Worm (Caenorhabditis elegans) whole organism, early embryonic: ENCODE results near the gene pes-9.

ENCODE experiments used
- B0310.2 ChIP-seq: sonication (generic microtip); optimal IDR thresholded peaks from 2 replicates; lab custom pipeline; 2016; ENCODE audit warnings: mild to moderate bottlenecking, missing genetic modification characterization, missing compliant biosample characterization
- aly-1 ChIP-seq: sonication (generic microtip); optimal IDR thresholded peaks from 2 replicates; lab custom pipeline; 2016; ENCODE audit warnings: missing genetic modification characterization, missing compliant biosample characterization
- ama-1 ChIP-seq: fragments of 150-350 bp; optimal IDR thresholded peaks from 2 replicates; lab custom pipeline; 2014
- ets-7 ChIP-seq: sonication (generic microtip); optimal IDR thresholded peaks from 2 replicates; lab custom pipeline; 2016; ENCODE audit warnings: missing genotype, missing genetic modification characterization, missing compliant biosample characterization
- flt-1 ChIP-seq: fragments of 200-800 bp; sonication (Bioruptor generic); IDR thresholded peaks from 2 replicates; pipeline ENCODE4 v1.3.6; 2022; ENCODE audit warnings: missing genetic modification characterization, missing compliant biosample characterization
- hmg-4 ChIP-seq: fragments of 200-800 bp; sonication (Bioruptor generic); optimal IDR thresholded peaks from 2 replicates; lab custom pipeline; 2018; ENCODE audit warnings: mild to moderate bottlenecking, missing genetic modification characterization, missing compliant biosample characterization
- hnd-1 ChIP-seq: sonication (generic microtip); optimal IDR thresholded peaks from 2 replicates; lab custom pipeline; 2016; ENCODE audit warnings: missing genetic modification characterization, missing compliant biosample characterization
- pes-1 ChIP-seq: fragments of 200-800 bp; sonication (Bioruptor generic); IDR thresholded peaks from 2 replicates; pipeline ENCODE4 v1.3.6; 2022; ENCODE audit warnings: missing genetic modification reagents, missing genetic modification characterization, missing compliant biosample characterization
- tbx-11 ChIP-seq: fragments of 200-800 bp; sonication (Bioruptor generic); IDR thresholded peaks from 2 replicates; pipeline ENCODE4 v1.3.6; 2022; ENCODE audit warnings: missing genetic modification characterization, missing compliant biosample characterization
- tra-4 ChIP-seq: sonication (generic microtip); optimal IDR thresholded peaks from 2 replicates; lab custom pipeline; 2017; ENCODE audit warnings: missing genetic modification characterization, missing compliant biosample characterization

DNA sequence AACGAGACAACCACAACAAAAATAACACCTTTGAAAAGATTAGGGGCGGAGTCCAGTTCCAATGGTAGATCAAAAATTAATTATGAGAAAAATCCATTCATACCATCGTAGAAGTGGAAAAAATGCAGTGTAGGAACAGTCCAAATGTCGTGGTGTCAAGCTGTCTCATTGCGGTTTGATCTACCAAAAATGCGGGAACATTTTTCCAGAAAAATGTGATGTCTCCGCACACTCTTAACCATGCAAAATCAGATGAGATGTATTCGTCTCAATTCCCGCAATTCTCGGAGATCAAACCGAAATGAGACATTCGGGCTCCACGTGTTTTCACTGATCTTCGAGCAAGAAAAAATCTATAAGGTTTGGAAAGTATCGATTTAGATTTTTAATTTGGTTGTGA is 2.7 kb downstream of the pes-9 start:
- TF ChIP-seq hnd-1 (no peak), hmg-4 (no peak), tra-4 (no peak), ama-1 (lab: Kevin White, UChicago) (no peak), flt-1 (GFP tag; lab: Robert Waterston, UW) (no peak), B0310.2 (tag; lab: Kevin White, UChicago) (no peak), ets-7 (tag; lab: Kevin White, UChicago) (no peak), aly-1 (tag; lab: Kevin White, UChicago) (no peak), tbx-11 (GFP tag; lab: Robert Waterston, UW) (no peak), pes-1 (GFP tag; lab: Robert Waterston, UW) (no peak)
